Fruit fly (Drosophila melanogaster) Kc167 (cell line): ENCODE measurements around the gene wuho.
A peak's percentile ranks its signal among the peaks of the same experiment; 100 is the strongest.

ENCODE experiments used
- Myc ChIP-seq: fragments of >200 bp; optimal IDR thresholded peaks from 2 replicates; lab custom pipeline; 2017; ENCODE audit warnings: missing external identifiers
- Sin3A ChIP-seq: fragments of >200 bp; optimal IDR thresholded peaks from 2 replicates; lab custom pipeline; 2018; ENCODE audit warnings: missing external identifiers
- h ChIP-seq: fragments of >200 bp; optimal IDR thresholded peaks from 3 replicates; lab custom pipeline; 2018; ENCODE audit warnings: missing external identifiers
- insv ChIP-seq: fragments of >200 bp; optimal IDR thresholded peaks from 3 replicates; lab custom pipeline; 2018; ENCODE audit warnings: missing external identifiers
- psq ChIP-seq: fragments of >200 bp; optimal IDR thresholded peaks from 2 replicates; lab custom pipeline; 2017; ENCODE audit warnings: missing external identifiers
- ttk ChIP-seq: sonication (Bioruptor generic); optimal IDR thresholded peaks from 2 replicates; lab custom pipeline; 2017; ENCODE audit warnings: missing external identifiers

The wuho gene

dm6 chrX:6287842-6288241 is at the start of gene wuho, which contains the start of gene Top3beta:
TSS of gene wuho (plus strand) at chrX:6288100.
TSS of gene Top3beta (minus strand) at chrX:6287990.
- TF ChIP-seq psq (lab: Kevin White, UChicago), result no peak
- TF ChIP-seq insv (lab: Kevin White, UChicago), result no peak
- no peak for TF ChIP-seq Sin3A
- no peak for TF ChIP-seq Myc (lab: Kevin White, UChicago)

dm6 chrX:6252897-6253540 is 34.9 kb upstream of the wuho start:
- TF ChIP-seq h (lab: Kevin White, UChicago), result no peak
- TF ChIP-seq Sin3A, result no peak
- no peak for TF ChIP-seq psq (lab: Kevin White, UChicago)
- TF ChIP-seq Myc (lab: Kevin White, UChicago), result no peak
- TF ChIP-seq insv (lab: Kevin White, UChicago), result no peak
- no peak for TF ChIP-seq ttk (lab: Kevin White, UChicago)

- no peak for TF ChIP-seq psq (lab: Kevin White, UChicago)
- no peak for TF ChIP-seq h (lab: Kevin White, UChicago)
- TF ChIP-seq ttk (lab: Kevin White, UChicago), result no peak
- TF ChIP-seq Myc (lab: Kevin White, UChicago), result no peak
- TF ChIP-seq Sin3A, result no peak
- TF ChIP-seq insv (lab: Kevin White, UChicago), result no peak
These were observed 34.2 kb upstream of the wuho start for dm6 chrX:6253701-6254100.

dm6 chrX:6254617-6255349 is 33.1 kb upstream of the wuho start:
- TF ChIP-seq ttk (lab: Kevin White, UChicago), result no peak
- no peak for TF ChIP-seq h (lab: Kevin White, UChicago)
- no peak for TF ChIP-seq insv (lab: Kevin White, UChicago)
- TF ChIP-seq Myc (lab: Kevin White, UChicago), result no peak
- no peak for TF ChIP-seq Sin3A
- TF ChIP-seq psq (lab: Kevin White, UChicago), result no peak

dm6 chrX:6255414-6255915 is 32.4 kb upstream of the wuho start, which contains the start of the genes Rbcn-3A and Spx:
TSS of gene Rbcn-3A (minus strand) at chrX:6255487.
TSS of gene Spx (plus strand) at chrX:6255822.
- TF ChIP-seq h (lab: Kevin White, UChicago), result no peak
- TF ChIP-seq ttk (lab: Kevin White, UChicago), result no peak
- TF ChIP-seq Myc (lab: Kevin White, UChicago), result no peak
- no peak for TF ChIP-seq insv (lab: Kevin White, UChicago)
- TF ChIP-seq psq (lab: Kevin White, UChicago), result no peak
- TF ChIP-seq Sin3A, result no peak

- TF ChIP-seq insv (lab: Kevin White, UChicago) (no peak), h (lab: Kevin White, UChicago) (no peak), psq (lab: Kevin White, UChicago) (no peak), Myc (lab: Kevin White, UChicago) (no peak), Sin3A (no peak), ttk (lab: Kevin White, UChicago) (no peak)
These were observed 28.2 kb upstream of the wuho start for dm6 chrX:6259696-6260095.

- TF ChIP-seq insv (lab: Kevin White, UChicago) (no peak), h (lab: Kevin White, UChicago) (no peak), Myc (lab: Kevin White, UChicago) (no peak), Sin3A (no peak), psq (lab: Kevin White, UChicago) (no peak), ttk (lab: Kevin White, UChicago) (no peak)
These were observed 27.0 kb upstream of the wuho start, which contains the start of gene Josd for dm6 chrX:6260900-6261299. TSS of gene Josd (plus strand) at chrX:6261169.

- TF ChIP-seq ttk (lab: Kevin White, UChicago) (no peak), Sin3A (no peak), Myc (lab: Kevin White, UChicago) (no peak), psq (lab: Kevin White, UChicago) (no peak), h (lab: Kevin White, UChicago) (no peak), insv (lab: Kevin White, UChicago) (no peak)
These were observed 24.2 kb upstream of the wuho start for dm6 chrX:6263614-6264130.

- TF ChIP-seq ttk (lab: Kevin White, UChicago) (no peak), psq (lab: Kevin White, UChicago) (no peak), h (lab: Kevin White, UChicago) (no peak), insv (lab: Kevin White, UChicago) (no peak), Myc (lab: Kevin White, UChicago) (no peak), Sin3A (no peak)
These were observed 23.4 kb upstream of the wuho start for dm6 chrX:6264456-6264855.

dm6 chrX:6265456-6265877 is 22.4 kb upstream of the wuho start:
- TF ChIP-seq h (lab: Kevin White, UChicago), result no peak
- no peak for TF ChIP-seq insv (lab: Kevin White, UChicago)
- no peak for TF ChIP-seq Sin3A
- TF ChIP-seq ttk (lab: Kevin White, UChicago), result no peak
- no peak for TF ChIP-seq Myc (lab: Kevin White, UChicago)
- TF ChIP-seq psq (lab: Kevin White, UChicago), result no peak

dm6 chrX:6266092-6266491 is 21.8 kb upstream of the wuho start:
- peak; percentile 51 for TF ChIP-seq ttk (lab: Kevin White, UChicago)
- TF ChIP-seq psq (lab: Kevin White, UChicago), result no peak
